Worm (Caenorhabditis elegans): ENCODE results near the gene Y75B8A.10.

DNA sequence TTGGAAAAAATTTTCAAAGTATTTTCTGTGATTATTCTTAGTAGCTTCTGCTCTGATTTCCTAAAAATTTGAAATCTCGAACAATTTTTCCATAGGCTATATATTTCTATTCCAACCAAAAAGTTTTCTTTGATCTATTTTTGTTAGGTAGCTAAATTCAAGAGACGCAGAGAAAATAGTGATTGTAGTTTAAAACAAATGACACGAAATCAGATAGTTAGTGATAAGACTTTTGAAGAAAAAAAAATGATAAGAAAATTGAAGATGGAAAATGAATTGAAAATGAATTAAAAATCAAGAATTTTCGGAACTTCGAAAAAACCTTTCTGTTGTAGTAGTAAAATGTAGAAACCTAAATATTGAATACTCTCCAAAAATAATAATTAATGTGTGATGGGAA lies 47.2 kb downstream of the Y75B8A.10 start:
- TF ChIP-seq nhr-23 (tag; optimal IDR thresholded peaks at IDR 0.05), result no peak
- TF ChIP-seq nhr-77 (tag; optimal IDR thresholded peaks at IDR 0.05), result no peak
- TF ChIP-seq mab-5 (tag; optimal IDR thresholded peaks at IDR 0.05), result no peak
- no peak for TF ChIP-seq peb-1 (tag; optimal IDR thresholded peaks at IDR 0.05)
- TF ChIP-seq snpc-4 (tag; optimal IDR thresholded peaks at IDR 0.05), result no peak
- TF ChIP-seq nhr-10 (tag; optimal IDR thresholded peaks at IDR 0.05), result no peak
- TF ChIP-seq nhr-11 (tag; optimal IDR thresholded peaks at IDR 0.05), result no peak
- no peak for TF ChIP-seq ztf-11 (tag; optimal IDR thresholded peaks at IDR 0.05)

Data from whole organism, L2 larva.